Worm (Caenorhabditis elegans) whole organism, early embryonic: ENCODE data around the gene sul-1.

Source experiments
- ama-1 ChIP-seq: fragments of 150-350 bp; optimal IDR thresholded peaks from 2 replicates; lab custom pipeline; 2014
- hmg-4 ChIP-seq: fragments of 200-800 bp; sonication (Bioruptor generic); optimal IDR thresholded peaks from 2 replicates; lab custom pipeline; 2018; ENCODE audit warnings: mild to moderate bottlenecking, missing genetic modification characterization, missing compliant biosample characterization
- scrt-1 ChIP-seq: fragments of 200-800 bp; sonication (Bioruptor generic); IDR thresholded peaks from 2 replicates; pipeline ENCODE4 v1.3.6; 2022; ENCODE audit warnings: missing genetic modification characterization, missing compliant biosample characterization
- sea-1 ChIP-seq: fragments of 200-800 bp; sonication (Bioruptor generic); conservative IDR thresholded peaks from 2 replicates; pipeline ENCODE4 v1.3.6; 2022; ENCODE audit warnings: missing genetic modification characterization, missing compliant biosample characterization
- tbx-37 ChIP-seq: fragments of 200-800 bp; sonication (Bioruptor generic); conservative IDR thresholded peaks from 2 replicates; pipeline ENCODE4 v1.3.6; 2022; ENCODE audit warnings: missing genetic modification reagents, missing genetic modification characterization, missing compliant biosample characterization
- tra-4 ChIP-seq: sonication (generic microtip); optimal IDR thresholded peaks from 2 replicates; lab custom pipeline; 2017; ENCODE audit warnings: missing genetic modification characterization, missing compliant biosample characterization

DNA sequence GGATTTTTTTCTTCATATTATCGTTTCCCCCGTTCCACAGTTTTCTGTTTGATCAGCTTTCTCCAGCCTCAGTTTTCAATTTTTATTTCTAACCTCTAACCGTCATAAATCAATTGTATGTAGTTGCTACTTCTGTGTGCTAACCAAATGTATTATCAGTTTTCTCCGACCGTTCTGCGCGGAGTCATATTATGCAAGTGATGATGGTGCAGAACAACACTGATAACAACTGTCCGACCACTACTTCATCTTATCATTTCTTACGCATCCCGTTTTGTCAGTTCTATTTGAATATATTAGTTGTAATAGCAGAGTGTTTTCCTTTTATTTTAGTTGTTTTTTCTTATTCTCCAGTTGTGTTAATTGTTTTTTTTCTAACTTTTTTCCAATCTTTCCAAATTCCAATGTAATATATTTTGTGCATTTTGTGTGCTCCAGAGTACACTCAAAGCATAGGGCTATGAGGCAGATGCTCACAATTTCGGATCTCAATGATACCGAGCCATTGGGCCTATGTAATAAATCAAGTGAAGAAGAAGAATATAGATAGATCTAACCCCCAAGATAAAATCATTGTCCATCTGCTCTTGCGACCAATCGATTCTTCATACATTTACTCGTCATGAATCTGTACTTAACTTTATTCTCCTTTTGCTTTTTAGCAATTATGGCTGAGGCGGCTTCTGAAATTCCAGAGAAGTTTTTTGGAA is 13.8 kb downstream of the sul-1 start, which contains the start of gene lbp-3:
- no peak for TF ChIP-seq ama-1
- no peak for TF ChIP-seq hmg-4
- no peak for TF ChIP-seq tbx-37 (GFP tag; lab: Robert Waterston, UW)
- TF ChIP-seq sea-1 (GFP tag; lab: Robert Waterston, UW) = no peak
- TF ChIP-seq scrt-1 (GFP tag; lab: Robert Waterston, UW) = no peak
- TF ChIP-seq tra-4 (tag; lab: Kevin White, UChicago) = no peak
